Fruit fly (Drosophila melanogaster): Measurements from ENCODE around the gene CG18814.

DNA sequence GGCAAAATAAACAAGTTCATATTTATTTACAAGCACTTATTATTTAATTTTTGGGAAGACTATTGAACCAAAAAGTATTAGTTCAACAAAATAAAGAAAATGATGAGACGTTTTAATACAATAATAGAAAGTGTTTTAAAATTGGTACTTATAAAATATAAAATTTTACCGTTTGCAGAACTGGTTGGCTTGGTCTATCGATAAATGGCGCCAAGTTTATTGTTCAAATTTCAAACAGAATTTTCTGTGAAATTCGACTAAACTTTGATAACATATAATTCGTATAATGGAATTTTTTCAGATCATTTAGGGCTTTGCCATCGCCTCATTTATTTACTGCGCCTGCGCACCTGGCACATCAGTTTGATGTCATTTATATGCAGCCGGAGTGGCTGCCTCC lies 21.2 kb downstream of the CG18814 start:
- TF ChIP-seq CG17568 (GFP tag; optimal IDR thresholded peaks at IDR 0.05) (no peak), abd-A (tag; optimal IDR thresholded peaks at IDR 0.05) (no peak)

Measured in whole organism, embryonic.